Worm (Caenorhabditis elegans): Measurements from ENCODE around the gene R07H5.11.
"Not testable (repeated sequence)": the region's sequence is repeated elsewhere in the genome, so short reads cannot be mapped to it uniquely, and the experiment has no call there.

DNA sequence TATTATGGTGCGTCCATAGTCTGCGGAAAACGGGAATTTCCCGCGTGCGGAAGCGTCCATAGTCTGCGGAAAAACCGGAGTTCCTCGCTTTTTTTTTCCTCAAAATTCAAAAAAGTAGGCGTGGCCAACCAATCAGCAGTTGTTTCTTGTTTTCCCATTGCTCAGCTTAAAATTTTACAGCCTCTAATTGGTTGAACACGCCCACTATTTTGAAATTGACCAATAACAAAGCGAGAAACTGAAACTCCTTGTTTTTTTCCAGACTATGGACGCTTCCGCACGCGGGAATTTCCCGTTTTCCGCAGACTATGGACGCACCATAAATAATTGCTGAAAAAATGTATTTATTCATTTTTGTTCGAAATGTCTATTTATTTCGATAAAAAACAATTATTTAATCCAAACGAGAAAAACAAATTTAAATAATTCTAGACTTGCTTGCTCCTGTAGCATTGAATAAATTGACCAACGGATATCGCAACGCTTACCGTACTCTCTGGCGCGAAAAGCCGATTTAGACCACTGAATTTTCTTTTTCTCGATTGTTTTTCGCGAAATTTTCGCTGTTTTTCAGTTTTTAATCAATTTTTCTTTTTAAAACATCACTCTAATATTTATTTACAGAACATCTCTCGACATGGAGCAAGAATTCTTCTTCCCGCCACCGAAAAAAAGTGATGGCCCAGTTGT lies 48.0 kb upstream of the R07H5.11 start, which contains the start of gene C08F8.3:
- not testable (repeated sequence) for TF ChIP-seq nhr-2 (tag; optimal IDR thresholded peaks at IDR 0.05); mep-1 (tag; optimal IDR thresholded peaks at IDR 0.05); nhr-28 (tag; optimal IDR thresholded peaks at IDR 0.05); M03D4.4 (tag; optimal IDR thresholded peaks at IDR 0.05); lin-13 (tag; optimal IDR thresholded peaks at IDR 0.05); mab-5 (tag; optimal IDR thresholded peaks at IDR 0.05); cnd-1 (tag; optimal IDR thresholded peaks at IDR 0.05); unc-62 (GFP tag; optimal IDR thresholded peaks at IDR 0.05); pha-4 (tag; optimal IDR thresholded peaks at IDR 0.05); ham-2 (GFP tag; optimal IDR thresholded peaks at IDR 0.05); nhr-12 (tag; optimal IDR thresholded peaks at IDR 0.05)
